Worm (Caenorhabditis elegans) whole organism, early embryonic: ENCODE measurements around the gene sri-57.

Experiments
- B0310.2 ChIP-seq: sonication (generic microtip); optimal IDR thresholded peaks from 2 replicates; lab custom pipeline; 2016; ENCODE audit warnings: mild to moderate bottlenecking, missing genetic modification characterization, missing compliant biosample characterization
- F13C5.2 ChIP-seq: sonication (generic microtip); optimal IDR thresholded peaks from 2 replicates; lab custom pipeline; 2017; ENCODE audit warnings: mild to moderate bottlenecking, missing genetic modification characterization, inconsistent platforms, missing compliant biosample characterization
- ama-1 ChIP-seq: fragments of 150-350 bp; optimal IDR thresholded peaks from 2 replicates; lab custom pipeline; 2014
- ceh-13 ChIP-seq: fragments of 200-800 bp; sonication (Bioruptor generic); optimal IDR thresholded peaks from 2 replicates; lab custom pipeline; 2018; ENCODE audit warnings: mild to moderate bottlenecking, missing genetic modification characterization, missing compliant biosample characterization
- ceh-36 ChIP-seq: sonication (generic microtip); optimal IDR thresholded peaks from 2 replicates; lab custom pipeline; 2016; ENCODE audit warnings: missing genetic modification characterization, inconsistent platforms, missing compliant biosample characterization
- hmg-4 ChIP-seq: fragments of 200-800 bp; sonication (Bioruptor generic); optimal IDR thresholded peaks from 2 replicates; lab custom pipeline; 2018; ENCODE audit warnings: mild to moderate bottlenecking, missing genetic modification characterization, missing compliant biosample characterization
- pes-1 ChIP-seq: fragments of 200-800 bp; sonication (Bioruptor generic); IDR thresholded peaks from 2 replicates; pipeline ENCODE4 v1.3.6; 2022; ENCODE audit warnings: missing genetic modification reagents, missing genetic modification characterization, missing compliant biosample characterization
- sea-1 ChIP-seq: fragments of 200-800 bp; sonication (Bioruptor generic); conservative IDR thresholded peaks from 2 replicates; pipeline ENCODE4 v1.3.6; 2022; ENCODE audit warnings: missing genetic modification characterization, missing compliant biosample characterization
- tra-4 ChIP-seq: sonication (generic microtip); optimal IDR thresholded peaks from 2 replicates; lab custom pipeline; 2017; ENCODE audit warnings: missing genetic modification characterization, missing compliant biosample characterization

DNA sequence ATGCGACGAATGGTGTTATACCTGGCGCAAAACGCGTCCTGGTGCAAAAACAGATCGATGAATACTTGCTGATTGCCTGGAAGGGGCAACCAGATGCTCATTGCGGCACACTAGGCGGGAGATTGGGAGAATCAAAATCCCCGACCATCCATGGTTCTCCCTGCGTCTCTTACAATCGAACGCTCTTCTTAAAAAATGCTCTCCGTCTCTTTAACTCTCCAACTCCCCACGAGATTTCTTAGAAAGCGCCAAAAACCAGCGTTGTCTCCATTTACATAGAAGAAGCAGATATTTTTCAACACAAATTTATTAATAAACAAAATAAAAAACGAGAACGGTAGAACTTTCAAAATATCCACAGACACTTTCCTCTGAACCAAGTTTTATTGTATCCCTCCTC, 8.9 kb upstream of the sri-57 start, which contains the start of gene F34D6.1:
- TF ChIP-seq ceh-36 (tag; lab: Kevin White, UChicago) = no peak
- TF ChIP-seq pes-1 (GFP tag; lab: Robert Waterston, UW) = no peak
- TF ChIP-seq tra-4 (tag; lab: Kevin White, UChicago) = no peak
- no peak for TF ChIP-seq B0310.2
- TF ChIP-seq hmg-4 (GFP tag; lab: Kevin White, UChicago) = no peak
- no peak for TF ChIP-seq F13C5.2
- no peak for TF ChIP-seq sea-1
- no peak for TF ChIP-seq ama-1 (lab: Kevin White, UChicago)
- no peak for TF ChIP-seq ceh-13 (GFP tag; lab: Kevin White, UChicago)
